Worm (Caenorhabditis elegans): ENCODE measurements around the gene C16D2.3.

ce11 chrII:9176523-9176922 lies 38.6 kb downstream of the C16D2.3 start:
- TF ChIP-seq nhr-237 (tag; optimal IDR thresholded peaks at IDR 0.05) (no peak), lsy-2 (tag; optimal IDR thresholded peaks at IDR 0.05) (no peak)
